Fruit fly (Drosophila melanogaster): ENCODE results near the gene mRpS18A.

mRpS18A gene

DNA sequence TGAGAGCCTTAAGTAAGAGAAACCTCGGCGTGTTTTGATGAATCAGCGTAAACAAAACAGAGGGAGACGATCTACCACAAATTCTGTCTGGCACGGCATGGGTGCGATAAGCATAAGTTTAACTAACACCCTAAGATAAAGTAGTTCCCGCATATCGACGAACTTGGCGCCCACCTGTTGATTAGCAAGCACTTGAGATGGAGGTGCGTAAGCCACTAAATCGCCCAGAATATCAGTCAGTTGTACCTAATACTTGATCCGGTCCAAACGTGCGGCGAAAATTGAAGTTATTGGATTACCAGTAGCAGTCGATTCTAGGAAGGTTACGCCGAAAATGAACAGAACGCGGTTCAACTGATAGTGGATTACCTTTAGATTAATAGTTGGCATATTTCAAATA is 40.9 kb downstream of the mRpS18A start, which contains the start of gene CG31454 (continued):
- TF ChIP-seq CG9215 (GFP tag; IDR thresholded peaks at IDR 0.05), result no peak
- TF ChIP-seq Hr39 (optimal IDR thresholded peaks at IDR 0.05), result no peak
- TF ChIP-seq sug (tag; optimal IDR thresholded peaks at IDR 0.05), result peak; percentile 78
- TF ChIP-seq CG1832 (GFP tag; optimal IDR thresholded peaks at IDR 0.05), result no peak
- peak; percentile 11 for TF ChIP-seq Hey (tag; optimal IDR thresholded peaks at IDR 0.05)

DNA sequence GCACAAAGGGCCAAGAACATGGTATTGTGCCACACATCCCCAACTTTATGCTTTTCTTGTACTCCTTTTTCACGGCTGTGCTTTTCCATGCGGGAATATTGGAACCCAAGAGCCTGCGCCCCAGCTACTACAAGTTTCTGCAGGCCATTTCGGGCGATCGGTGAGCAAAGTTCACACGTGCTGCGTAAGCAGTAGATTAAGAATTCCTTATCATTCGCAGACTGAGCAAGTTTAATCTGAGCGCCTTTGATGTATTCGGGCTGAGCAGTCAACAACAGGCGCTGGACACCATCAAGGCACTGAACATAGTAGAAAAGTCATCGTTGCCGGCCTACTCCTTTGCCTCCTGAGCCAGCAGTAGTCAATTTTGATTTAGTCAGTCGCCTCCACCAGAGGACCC is 41.6 kb downstream of the mRpS18A start:
- TF ChIP-seq CG5180 (GFP tag; optimal IDR thresholded peaks at IDR 0.05) (no peak), cwo (GFP tag; optimal IDR thresholded peaks at IDR 0.05) (peak; percentile 75), wor (GFP tag; IDR thresholded peaks at IDR 0.05) (no peak), CG8388 (GFP tag; optimal IDR thresholded peaks at IDR 0.05) (no peak)

DNA sequence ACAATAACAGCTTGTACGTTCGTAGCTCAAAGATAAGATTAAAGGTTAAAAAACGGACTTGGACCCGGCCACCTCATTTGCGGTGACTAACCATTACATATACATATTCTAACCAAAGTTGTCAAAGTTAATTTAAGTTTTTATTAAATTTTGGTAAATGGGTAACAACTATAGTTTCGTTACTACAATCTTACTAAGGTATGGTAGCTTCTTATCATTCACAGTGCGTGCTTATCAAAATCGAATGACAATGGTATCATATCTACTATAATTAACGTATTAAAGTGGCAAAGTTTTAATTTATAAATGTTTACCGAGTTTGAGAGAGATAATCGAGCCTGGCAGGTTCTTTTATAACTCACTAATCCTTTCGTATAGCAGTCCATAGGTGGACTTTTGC is 43.2 kb downstream of the mRpS18A start:
- TF ChIP-seq exex (tag; optimal IDR thresholded peaks at IDR 0.05), result peak; percentile 6
- no peak for TF ChIP-seq CG11456 (GFP tag; IDR thresholded peaks at IDR 0.05)
- peak; percentile 54 for TF ChIP-seq mirr (GFP tag; optimal IDR thresholded peaks at IDR 0.05)

DNA sequence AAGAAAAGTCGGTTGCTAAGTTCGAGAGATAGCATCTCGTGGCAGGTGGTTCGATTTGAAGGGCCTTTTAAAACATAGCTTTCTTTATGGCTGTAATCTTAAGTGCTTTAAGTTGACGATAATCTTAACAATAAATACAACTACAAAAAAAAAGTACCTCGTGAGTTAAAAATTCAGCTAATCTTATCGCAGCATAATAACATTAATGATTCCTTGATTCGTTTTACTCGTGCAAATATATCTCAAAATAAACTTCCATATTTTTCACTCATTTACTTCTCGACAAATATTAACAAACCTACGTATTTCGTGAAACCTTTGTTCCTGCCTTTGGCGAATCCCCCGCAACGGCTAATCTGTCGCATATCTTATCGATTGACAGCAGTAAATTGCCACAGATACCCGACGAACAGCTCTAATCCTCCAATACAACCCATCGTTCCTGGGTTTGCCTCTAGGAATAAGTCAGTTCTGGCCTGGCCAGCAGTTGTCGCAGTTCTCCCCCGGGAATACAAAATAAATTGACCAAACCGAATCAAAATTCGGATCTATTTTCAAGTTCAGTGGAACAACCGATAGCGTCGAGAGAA is 43.7 kb downstream of the mRpS18A start:
- TF ChIP-seq grn (GFP tag; optimal IDR thresholded peaks at IDR 0.05) (peak; percentile 16), exex (tag; optimal IDR thresholded peaks at IDR 0.05) (peak; percentile 91), sug (tag; optimal IDR thresholded peaks at IDR 0.05) (peak; percentile 81), Elba2 (GFP tag; optimal IDR thresholded peaks at IDR 0.05) (no peak), sqz (GFP tag; optimal IDR thresholded peaks at IDR 0.05) (no peak), Kr (GFP tag; optimal IDR thresholded peaks at IDR 0.05) (no peak), pan (optimal IDR thresholded peaks at IDR 0.05) (no peak), pan (GFP tag; optimal IDR thresholded peaks at IDR 0.05 in 1 of 2, IDR thresholded peaks at IDR 0.05 in 1 of 2) (no peak), CG7987 (GFP tag; optimal IDR thresholded peaks at IDR 0.05) (no peak), vnd (GFP tag; IDR thresholded peaks at IDR 0.05; ENCODE audit: partially characterized antibody) (0 out of 3 replicates have a peak, but pooled peaks have one; percentile 21), Lhr (GFP tag; optimal IDR thresholded peaks at IDR 0.05) (no peak), CG12769 (tag; optimal IDR thresholded peaks at IDR 0.05) (peak; percentile 33)

DNA sequence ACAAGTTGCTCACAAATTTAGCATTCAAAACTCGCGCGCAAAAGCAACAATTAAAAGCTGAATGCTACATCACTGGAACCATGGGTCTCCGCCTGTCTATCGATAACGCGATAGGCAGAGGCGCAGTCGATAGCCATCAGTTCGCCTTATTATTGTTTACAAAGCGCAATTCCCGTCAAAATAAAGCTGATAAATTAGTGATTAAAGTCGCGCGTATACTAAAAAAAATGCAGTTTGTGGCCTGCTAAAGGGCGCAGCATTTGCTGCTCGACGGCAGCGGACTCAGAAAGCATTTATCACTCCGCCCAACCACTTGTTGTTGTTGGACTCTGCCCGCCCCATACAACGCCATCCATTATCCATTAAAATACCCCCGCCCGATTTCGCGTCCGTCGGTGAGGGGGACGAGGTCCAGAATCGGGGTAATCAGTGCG is 44.6 kb downstream of the mRpS18A start, which contains the start of gene CG11737:
CG11737 (plus strand) TSS at position 117 of the 434 bp plus-strand sequence.
- no peak for TF ChIP-seq usp (GFP tag; optimal IDR thresholded peaks at IDR 0.05)
- peak; percentile 69 for TF ChIP-seq pzg (GFP tag; optimal IDR thresholded peaks at IDR 0.05)
- TF ChIP-seq HLH4C (GFP tag; IDR thresholded peaks at IDR 0.05; ENCODE audit: partially characterized antibody), result peak; percentile 86
- TF ChIP-seq ranshi (GFP tag; IDR thresholded peaks at IDR 0.05), result no peak
- no peak for TF ChIP-seq CG12236 (GFP tag; optimal IDR thresholded peaks at IDR 0.05)
- no peak for TF ChIP-seq eyg (GFP tag; optimal IDR thresholded peaks at IDR 0.05)
- peak; percentile 89 for TF ChIP-seq crol (GFP tag; IDR thresholded peaks at IDR 0.05)
- TF ChIP-seq CG31441 (GFP tag; IDR thresholded peaks at IDR 0.05), result no peak
- TF ChIP-seq fd64A (GFP tag; optimal IDR thresholded peaks at IDR 0.05), result no peak
- TF ChIP-seq MESR4 (GFP tag; optimal IDR thresholded peaks at IDR 0.05), result peak; percentile 24
- TF ChIP-seq pho (GFP tag; optimal IDR thresholded peaks at IDR 0.05), result no peak
- TF ChIP-seq CG12299 (tag; optimal IDR thresholded peaks at IDR 0.05), result no peak
- no peak for TF ChIP-seq prd (optimal IDR thresholded peaks at IDR 0.05)
- no peak for TF ChIP-seq prd (GFP tag; IDR thresholded peaks at IDR 0.05)
- no peak for TF ChIP-seq CG8765 (GFP tag; IDR thresholded peaks at IDR 0.05)
- no peak for TF ChIP-seq fd96Cb (tag; optimal IDR thresholded peaks at IDR 0.05)
- TF ChIP-seq CG7928 (GFP tag; optimal IDR thresholded peaks at IDR 0.05), result no peak
- TF ChIP-seq pnt (GFP tag; optimal IDR thresholded peaks at IDR 0.05), result no peak
- no peak for TF ChIP-seq lilli (GFP tag; optimal IDR thresholded peaks at IDR 0.05)
- TF ChIP-seq BEAF-32 (GFP tag; optimal IDR thresholded peaks at IDR 0.05), result peak; percentile 54
- TF ChIP-seq CG12155 (GFP tag; optimal IDR thresholded peaks at IDR 0.05), result no peak
- TF ChIP-seq Hand (GFP tag; optimal IDR thresholded peaks at IDR 0.05), result no peak
- TF ChIP-seq CG3847 (GFP tag; IDR thresholded peaks at IDR 0.05), result no peak

Measured in whole organism, embryonic.